Fruit fly (Drosophila melanogaster) whole organism, embryonic: Measurements from ENCODE around the gene Cda5.

Experiments used
- Atf3 ChIP-seq: fragments of 200-800 bp; sonication (Bioruptor generic); optimal IDR thresholded peaks from 3 replicates; lab custom pipeline; 2016; ENCODE audit warnings: missing biosample characterization, missing genetic modification characterization
- Bteb2 ChIP-seq: fragments of 200-800 bp; sonication (Bioruptor generic); optimal IDR thresholded peaks from 2 replicates; lab custom pipeline; 2016; ENCODE audit warnings: missing biosample characterization, missing genetic modification characterization
- CG10431 ChIP-seq: fragments of 200-800 bp; sonication (Bioruptor generic); optimal IDR thresholded peaks from 3 replicates; lab custom pipeline; 2018; ENCODE audit warnings: missing biosample characterization, mild to moderate bottlenecking, missing genetic modification characterization
- CG10565 ChIP-seq: fragments of 200-800 bp; sonication (Bioruptor generic); optimal IDR thresholded peaks from 3 replicates; lab custom pipeline; 2016; ENCODE audit warnings: missing biosample characterization, mild to moderate bottlenecking, missing genetic modification characterization
- CG12299 ChIP-seq: fragments of 200-800 bp; sonication (Bioruptor generic); optimal IDR thresholded peaks from 2 replicates; lab custom pipeline; 2018; ENCODE audit warnings: missing biosample characterization, mild to moderate bottlenecking, missing genetic modification characterization
- CG13287 ChIP-seq: fragments of 200-800 bp; sonication (Bioruptor generic); IDR thresholded peaks from 2 replicates; pipeline ENCODE4 v1.3.6; 2022; ENCODE audit warnings: missing biosample characterization, missing genetic modification characterization; ENCODE audit not compliant: partially characterized antibody
- CG14860 ChIP-seq: fragments of 200-800 bp; sonication (Bioruptor generic); IDR thresholded peaks from 3 replicates; pipeline ENCODE4 v1.3.6; 2022; ENCODE audit warnings: missing biosample characterization, missing genetic modification characterization; ENCODE audit not compliant: partially characterized antibody
- CG1603 ChIP-seq: fragments of 200-800 bp; sonication (Bioruptor generic); optimal IDR thresholded peaks from 2 replicates; lab custom pipeline; 2019; ENCODE audit warnings: missing biosample characterization, mild to moderate bottlenecking, missing genetic modification characterization, moderate library complexity
- CG1647 ChIP-seq: fragments of 200-800 bp; sonication (Bioruptor generic); optimal IDR thresholded peaks from 3 replicates; lab custom pipeline; 2016; ENCODE audit warnings: missing biosample characterization, missing genetic modification characterization
- CG16815 ChIP-seq: fragments of 200-800 bp; sonication (Bioruptor generic); optimal IDR thresholded peaks from 3 replicates; lab custom pipeline; 2017; ENCODE audit warnings: missing biosample characterization, mild to moderate bottlenecking, missing genetic modification characterization
- CG2199 ChIP-seq: fragments of 200-800 bp; sonication (Bioruptor generic); IDR thresholded peaks from 3 replicates; pipeline ENCODE4 v1.3.6; 2022; ENCODE audit warnings: missing biosample characterization, missing genetic modification characterization
- CG2712 ChIP-seq: fragments of 200-800 bp; optimal IDR thresholded peaks from 3 replicates; lab custom pipeline; 2019; ENCODE audit warnings: missing biosample characterization, mild to moderate bottlenecking, missing genetic modification characterization, moderate library complexity
- CG3163 ChIP-seq: fragments of 200-800 bp; sonication (Bioruptor generic); optimal IDR thresholded peaks from 3 replicates; lab custom pipeline; 2016; ENCODE audit warnings: missing biosample characterization, missing genetic modification characterization
- CG34224 ChIP-seq: fragments of 200-800 bp; sonication (Bioruptor generic); IDR thresholded peaks from 3 replicates; pipeline ENCODE4 v1.3.6; 2022; ENCODE audit warnings: missing biosample characterization, missing genetic modification characterization; ENCODE audit not compliant: partially characterized antibody
- CG3995 ChIP-seq: fragments of 200-800 bp; sonication (Bioruptor generic); optimal IDR thresholded peaks from 3 replicates; lab custom pipeline; 2016; ENCODE audit warnings: missing biosample characterization, missing genetic modification characterization
- CG5180 ChIP-seq: fragments of 200-800 bp; sonication (Bioruptor generic); optimal IDR thresholded peaks from 3 replicates; lab custom pipeline; 2017; ENCODE audit warnings: missing biosample characterization, missing genetic modification characterization, mild to moderate bottlenecking, moderate library complexity, missing genetic modification reagents
- CG6791 ChIP-seq: fragments of 200-800 bp; sonication (Bioruptor generic); IDR thresholded peaks from 3 replicates; pipeline ENCODE4 v1.3.6; 2022; ENCODE audit warnings: missing biosample characterization, missing genetic modification characterization; ENCODE audit not compliant: partially characterized antibody
- CG6854 ChIP-seq: fragments of 200-800 bp; sonication (Bioruptor generic); optimal IDR thresholded peaks from 3 replicates; lab custom pipeline; 2017; ENCODE audit warnings: missing biosample characterization, mild to moderate bottlenecking, missing genetic modification characterization
- CG7786 ChIP-seq: fragments of 200-800 bp; sonication (Bioruptor generic); optimal IDR thresholded peaks from 2 replicates; lab custom pipeline; 2016; ENCODE audit warnings: missing biosample characterization, missing genetic modification characterization
- CG8924 ChIP-seq: fragments of 200-800 bp; optimal IDR thresholded peaks from 3 replicates; lab custom pipeline; 2019; ENCODE audit warnings: missing biosample characterization, mild to moderate bottlenecking, missing genetic modification characterization, moderate library complexity
- Doc3 ChIP-seq: fragments of 200-800 bp; sonication (Bioruptor generic); IDR thresholded peaks from 3 replicates; pipeline ENCODE4 v1.3.6; 2022; ENCODE audit warnings: missing biosample characterization, missing genetic modification characterization; ENCODE audit not compliant: partially characterized antibody
- Dref ChIP-seq: fragments of 200-800 bp; sonication (Bioruptor generic); IDR thresholded peaks from 2 replicates; pipeline ENCODE4 v1.3.6; 2022; ENCODE audit warnings: missing biosample characterization, missing genetic modification characterization
- Ets97D ChIP-seq: fragments of 200-800 bp; sonication (Bioruptor generic); optimal IDR thresholded peaks from 3 replicates; lab custom pipeline; 2016; ENCODE audit warnings: missing biosample characterization, missing genetic modification characterization
- Lhr ChIP-seq: fragments of 200-800 bp; sonication (Bioruptor generic); optimal IDR thresholded peaks from 3 replicates; lab custom pipeline; 2017; ENCODE audit warnings: mild to moderate bottlenecking, missing biosample characterization, missing genetic modification reagents, missing genetic modification characterization
- MESR4 ChIP-seq: fragments of 200-800 bp; sonication (Bioruptor generic); optimal IDR thresholded peaks from 2 replicates; lab custom pipeline; 2018; ENCODE audit warnings: missing biosample characterization, mild to moderate bottlenecking, missing genetic modification characterization, moderate library complexity
- Neu2 ChIP-seq: fragments of 200-800 bp; sonication (Bioruptor generic); optimal IDR thresholded peaks from 3 replicates; lab custom pipeline; 2016; ENCODE audit warnings: missing biosample characterization, missing genetic modification characterization, borderline replicate concordance
- Scr ChIP-seq: fragments of 200-800 bp; sonication (Bioruptor generic); IDR thresholded peaks from 2 replicates; pipeline ENCODE4 v1.3.6; 2022; ENCODE audit warnings: missing biosample characterization, missing genetic modification characterization; ENCODE audit not compliant: partially characterized antibody
- Trl ChIP-seq, 3 experiments: fragments of >200 bp in 2 of 3; fragments of 200-800 bp in 1 of 3; sonication (Bioruptor generic) in 1 of 3; optimal IDR thresholded peaks; 2 replicates in 1 of 3; 3 replicates in 2 of 3; lab custom pipeline; 2016 to 2017; ENCODE audit warnings: missing biosample characterization in 1 of 3, missing genetic modification characterization in 1 of 3
- ara ChIP-seq: fragments of 200-800 bp; sonication (Bioruptor generic); IDR thresholded peaks from 2 replicates; pipeline ENCODE4 v1.3.6; 2022; ENCODE audit warnings: missing biosample characterization, missing genetic modification characterization
- caup ChIP-seq: fragments of 200-800 bp; sonication (Bioruptor generic); optimal IDR thresholded peaks from 3 replicates; lab custom pipeline; 2017; ENCODE audit warnings: missing biosample characterization, mild to moderate bottlenecking, missing genetic modification characterization, moderate library complexity; ENCODE audit not compliant: severe bottlenecking
- chinmo ChIP-seq: fragments of 200-800 bp; sonication (Bioruptor generic); IDR thresholded peaks from 4 replicates; pipeline ENCODE4 v1.3.6; 2022; ENCODE audit warnings: missing biosample characterization, missing genetic modification characterization; ENCODE audit not compliant: partially characterized antibody
- chm ChIP-seq: fragments of 200-800 bp; sonication (Bioruptor generic); IDR thresholded peaks from 2 replicates; pipeline ENCODE4 v1.3.6; 2022; ENCODE audit warnings: missing biosample characterization, missing genetic modification characterization
- dmrt11E ChIP-seq: fragments of 200-800 bp; sonication (Bioruptor generic); optimal IDR thresholded peaks from 3 replicates; lab custom pipeline; 2018; ENCODE audit warnings: missing biosample characterization, mild to moderate bottlenecking, missing genetic modification characterization, moderate library complexity
- fd64A ChIP-seq: fragments of 200-800 bp; sonication (Bioruptor generic); optimal IDR thresholded peaks from 3 replicates; lab custom pipeline; 2018; ENCODE audit warnings: missing biosample characterization, mild to moderate bottlenecking, missing genetic modification characterization
- gcm ChIP-seq: fragments of 200-800 bp; sonication (Bioruptor generic); optimal IDR thresholded peaks from 2 replicates; lab custom pipeline; 2019; ENCODE audit warnings: missing biosample characterization, mild to moderate bottlenecking, missing genetic modification characterization, moderate library complexity
- hth ChIP-seq: fragments of >200 bp; optimal IDR thresholded peaks from 2 replicates; lab custom pipeline; 2017; ENCODE audit warnings: inconsistent platforms
- lov ChIP-seq, 2 experiments: fragments of 200-800 bp in 1 of 2; fragments of >200 bp in 1 of 2; sonication (Bioruptor generic) in 1 of 2; IDR thresholded peaks in 1 of 2; optimal IDR thresholded peaks in 1 of 2; 2 replicates in 1 of 2; 3 replicates in 1 of 2; pipeline versions ENCODE4 v1.3.6 to Lab custom; 2017 to 2022; ENCODE audit warnings: missing biosample characterization in 1 of 2, missing genetic modification characterization in 1 of 2
- otp ChIP-seq: fragments of 200-800 bp; sonication (Bioruptor generic); IDR thresholded peaks from 3 replicates; pipeline ENCODE4, ENCODE4 v1.3.6; 2022; ENCODE audit warnings: missing biosample characterization, missing genetic modification characterization
- pzg ChIP-seq: fragments of 200-800 bp; sonication (Bioruptor generic); optimal IDR thresholded peaks from 3 replicates; lab custom pipeline; 2018; ENCODE audit warnings: missing biosample characterization, mild to moderate bottlenecking, missing genetic modification characterization, moderate library complexity
- sisA ChIP-seq: fragments of 200-800 bp; sonication (Bioruptor generic); IDR thresholded peaks from 2 replicates; pipeline ENCODE4 v1.3.6; 2022; ENCODE audit warnings: missing biosample characterization, missing genetic modification characterization
- sr ChIP-seq: fragments of 200-800 bp; sonication (Bioruptor generic); IDR thresholded peaks from 3 replicates; pipeline ENCODE4 v1.3.6; 2022; ENCODE audit warnings: missing biosample characterization, missing genetic modification characterization
- tin ChIP-seq: fragments of 200-800 bp; sonication (Bioruptor generic); optimal IDR thresholded peaks from 3 replicates; lab custom pipeline; 2016; ENCODE audit warnings: missing biosample characterization, missing genetic modification characterization
- tx ChIP-seq: fragments of 200-800 bp; sonication (Bioruptor generic); optimal IDR thresholded peaks from 2 replicates; lab custom pipeline; 2016; ENCODE audit warnings: missing biosample characterization, missing genetic modification characterization
- unc-4 ChIP-seq: fragments of 200-800 bp; sonication (Bioruptor generic); IDR thresholded peaks from 2 replicates; pipeline ENCODE4 v1.3.6; 2022; ENCODE audit warnings: missing biosample characterization, missing genetic modification characterization; ENCODE audit not compliant: partially characterized antibody
- vvl ChIP-seq: fragments of 200-800 bp; sonication (Bioruptor generic); IDR thresholded peaks from 2 replicates; pipeline ENCODE4 v1.3.6; 2022; ENCODE audit warnings: missing biosample characterization, missing genetic modification characterization
- z ChIP-seq: fragments of 200-800 bp; sonication (Bioruptor generic); IDR thresholded peaks from 3 replicates; pipeline ENCODE4 v1.3.6; 2022; ENCODE audit warnings: missing biosample characterization, missing genetic modification characterization
- zen2 ChIP-seq: fragments of 200-800 bp; sonication (Bioruptor generic); IDR thresholded peaks from 3 replicates; pipeline ENCODE4 v1.3.6; 2022; ENCODE audit warnings: missing biosample characterization, missing genetic modification characterization; ENCODE audit not compliant: partially characterized antibody

Cda5 gene

DNA sequence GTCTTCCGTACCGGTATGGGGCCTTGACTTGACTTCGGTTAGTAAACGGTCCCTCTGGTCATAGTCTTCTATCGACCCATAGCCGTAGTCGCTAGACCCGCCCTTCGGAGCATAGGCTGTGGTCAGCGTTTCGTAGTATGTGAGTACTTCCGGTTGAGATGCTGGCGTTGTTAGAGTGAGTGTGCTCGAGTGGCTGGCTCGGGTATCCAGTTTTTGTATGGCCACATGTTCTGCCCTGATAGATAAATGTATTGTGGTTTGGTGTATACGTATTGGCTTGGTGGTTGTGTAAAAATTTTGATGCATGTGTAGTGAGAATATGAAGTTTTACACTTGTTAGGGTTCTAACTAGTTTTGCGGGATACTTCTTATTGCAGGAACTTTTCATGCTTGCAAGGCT lies 31.1 kb downstream of the Cda5 start (continued):
- TF ChIP-seq Neu2 (GFP tag; lab: Kevin White, UChicago) (no peak), tx (no peak), CG12299 (tag; lab: Kevin White, UChicago) (no peak), vvl (GFP tag; lab: Robert Waterston, UW) (no peak), z (GFP tag; lab: Robert Waterston, UW) (no peak), CG10431 (no peak), ara (GFP tag; lab: Robert Waterston, UW) (0 out of 2 replicates have a peak, but pooled peaks have one; percentile 23), CG2199 (GFP tag; lab: Robert Waterston, UW) (peak; percentile 76; the same call in 2 of the 3 replicates), gcm (GFP tag; lab: Kevin White, UChicago) (peak; percentile 6), CG2712 (tag; lab: Kevin White, UChicago) (no peak), Trl (optimal IDR thresholded peaks at IDR 0.05; lab: Kevin White, UChicago) (no peak), Trl (GFP tag; optimal IDR thresholded peaks at IDR 0.05; lab: Kevin White, UChicago) (no peak), CG6854 (GFP tag; lab: Kevin White, UChicago) (no peak), CG1647 (GFP tag; lab: Kevin White, UChicago) (no peak), Bteb2 (no peak), CG7786 (GFP tag; lab: Kevin White, UChicago) (no peak), dmrt11E (tag; lab: Kevin White, UChicago) (no peak), caup (no peak), CG13287 (GFP tag; lab: Robert Waterston, UW) (no peak), sr (GFP tag; lab: Robert Waterston, UW) (no peak)

DNA sequence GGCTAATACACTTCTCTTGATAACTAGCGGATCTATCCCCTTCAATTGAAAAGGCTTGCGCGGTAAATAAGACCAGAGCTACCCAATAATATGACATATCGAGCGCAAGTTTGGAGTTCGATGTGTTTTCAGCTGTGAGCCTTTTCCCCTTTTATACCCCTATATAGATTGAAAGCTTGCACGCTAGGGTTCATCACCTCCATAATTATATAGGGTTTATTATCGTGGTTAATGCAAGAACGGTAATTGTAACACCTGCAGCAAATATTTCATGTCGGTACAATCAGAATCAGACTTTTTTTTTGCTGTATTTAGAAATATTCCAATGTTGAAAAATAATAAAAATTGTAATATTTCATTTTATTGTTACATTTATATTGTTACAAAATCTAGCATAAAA lies 40.1 kb downstream of the Cda5 start, which contains the start of gene Ir21a:
Ir21a (minus strand) TSS at position 101 of the 400 bp plus-strand sequence.
- no peak for TF ChIP-seq CG10565
- no peak for TF ChIP-seq otp (GFP tag; lab: Robert Waterston, UW)
- no peak for TF ChIP-seq CG8924 (tag; lab: Kevin White, UChicago)
- TF ChIP-seq MESR4 (GFP tag; lab: Kevin White, UChicago), result no peak
- no peak for TF ChIP-seq lov (optimal IDR thresholded peaks at IDR 0.05; lab: Kevin White, UChicago)
- TF ChIP-seq lov (GFP tag; IDR thresholded peaks at IDR 0.05; lab: Robert Waterston, UW), result no peak
- TF ChIP-seq sisA, result no peak
- no peak for TF ChIP-seq CG16815 (GFP tag; lab: Kevin White, UChicago)

dm6 chr2L:21587-21986 lies 43.6 kb downstream of the Cda5 start:
- TF ChIP-seq Lhr (GFP tag; lab: Kevin White, UChicago), result peak; percentile 82
- TF ChIP-seq tin (GFP tag; lab: Kevin White, UChicago), result no peak
- no peak for TF ChIP-seq hth
- peak; percentile 8 for TF ChIP-seq CG5180 (GFP tag; lab: Kevin White, UChicago)
- TF ChIP-seq Scr (GFP tag; lab: Robert Waterston, UW), result 0 out of 2 replicates have a peak, but pooled peaks have one; percentile 24
- TF ChIP-seq chinmo (GFP tag; lab: Robert Waterston, UW), result no peak
- TF ChIP-seq fd64A (GFP tag; lab: Kevin White, UChicago), result no peak
- peak; percentile 68; the same call in 2 of the 3 replicates for TF ChIP-seq CG34224 (GFP tag; lab: Robert Waterston, UW)
- peak; percentile 21 for TF ChIP-seq CG1603 (tag; lab: Kevin White, UChicago)
- 0 out of 2 replicates have a peak, but pooled peaks have one; percentile 3 for TF ChIP-seq chm (GFP tag; lab: Robert Waterston, UW)
- TF ChIP-seq pzg (GFP tag; lab: Kevin White, UChicago), result peak; percentile 23
- peak; percentile 2 for TF ChIP-seq Ets97D (GFP tag; lab: Kevin White, UChicago)
- TF ChIP-seq zen2 (GFP tag; lab: Robert Waterston, UW), result peak; percentile 52; the same call in 2 of the 3 replicates
- peak; percentile 43; the same call in 1 of the 3 replicates for TF ChIP-seq CG6791
- 0 out of 3 replicates have a peak, but pooled peaks have one; percentile 41 for TF ChIP-seq Doc3 (GFP tag; lab: Robert Waterston, UW)
- no peak for TF ChIP-seq Dref
- TF ChIP-seq CG3163 (GFP tag; lab: Kevin White, UChicago), result no peak
- no peak for TF ChIP-seq Atf3 (GFP tag; lab: Kevin White, UChicago)
- TF ChIP-seq CG14860 (GFP tag; lab: Robert Waterston, UW), result 0 out of 3 replicates have a peak, but pooled peaks have one; percentile 22
- TF ChIP-seq unc-4 (GFP tag; lab: Robert Waterston, UW), result 0 out of 2 replicates have a peak, but pooled peaks have one; percentile 36
- TF ChIP-seq CG3995 (GFP tag; lab: Kevin White, UChicago), result peak; percentile 92
